Fruit fly (Drosophila melanogaster) whole organism, embryonic: ENCODE data around the gene CG31988.

Experiments used
- ATbp ChIP-seq: fragments of 200-800 bp; sonication (Bioruptor generic); optimal IDR thresholded peaks from 2 replicates; lab custom pipeline; 2017; ENCODE audit warnings: missing biosample characterization, mild to moderate bottlenecking, missing genetic modification characterization, missing genetic modification reagents
- Atf3 ChIP-seq: fragments of 200-800 bp; sonication (Bioruptor generic); optimal IDR thresholded peaks from 3 replicates; lab custom pipeline; 2016; ENCODE audit warnings: missing biosample characterization, missing genetic modification characterization
- Blimp-1 ChIP-seq: fragments of 200-800 bp; sonication (Bioruptor generic); optimal IDR thresholded peaks from 3 replicates; lab custom pipeline; 2018; ENCODE audit warnings: missing biosample characterization, missing genetic modification characterization, mild to moderate bottlenecking, moderate library complexity, missing genetic modification reagents
- CG10979 ChIP-seq: fragments of 200-800 bp; sonication (Bioruptor generic); optimal IDR thresholded peaks from 2 replicates; lab custom pipeline; 2018; ENCODE audit warnings: missing biosample characterization, mild to moderate bottlenecking, missing genetic modification characterization, moderate library complexity
- CG11456 ChIP-seq: fragments of 200-800 bp; sonication (Bioruptor generic); IDR thresholded peaks from 3 replicates; pipeline ENCODE4 v1.3.6; 2022; ENCODE audit warnings: missing biosample characterization, missing genetic modification characterization
- CG11696 ChIP-seq: fragments of 200-800 bp; sonication (Bioruptor generic); IDR thresholded peaks from 2 replicates; pipeline ENCODE4 v1.3.6; 2022; ENCODE audit warnings: missing biosample characterization, missing genetic modification characterization
- CG1603 ChIP-seq: fragments of 200-800 bp; sonication (Bioruptor generic); optimal IDR thresholded peaks from 2 replicates; lab custom pipeline; 2019; ENCODE audit warnings: missing biosample characterization, mild to moderate bottlenecking, missing genetic modification characterization, moderate library complexity
- CG16813 ChIP-seq: fragments of 200-800 bp; sonication (Bioruptor generic); IDR thresholded peaks from 3 replicates; pipeline ENCODE4 v1.3.6; 2022; ENCODE audit warnings: missing biosample characterization, missing genetic modification characterization; ENCODE audit not compliant: partially characterized antibody
- CG18011 ChIP-seq: fragments of 200-800 bp; sonication (Bioruptor generic); optimal IDR thresholded peaks from 2 replicates; lab custom pipeline; 2017; ENCODE audit warnings: missing biosample characterization, missing genetic modification characterization, mild to moderate bottlenecking, moderate library complexity, missing genotype
- CG18599 ChIP-seq: fragments of 200-800 bp; sonication (Bioruptor generic); optimal IDR thresholded peaks from 3 replicates; lab custom pipeline; 2017; ENCODE audit warnings: missing biosample characterization, missing genetic modification characterization, mild to moderate bottlenecking, moderate library complexity, missing genetic modification reagents
- CG31388 ChIP-seq: fragments of 200-800 bp; sonication (Bioruptor generic); optimal IDR thresholded peaks from 2 replicates; lab custom pipeline; 2016; ENCODE audit warnings: missing biosample characterization, missing genetic modification characterization
- CG34422 ChIP-seq: fragments of 200-800 bp; sonication (Bioruptor generic); IDR thresholded peaks from 3 replicates; pipeline ENCODE4 v1.3.6; 2022; ENCODE audit warnings: missing biosample characterization, missing genetic modification characterization
- CG3726 ChIP-seq: fragments of 200-800 bp; sonication (Bioruptor generic); IDR thresholded peaks from 3 replicates; pipeline ENCODE4, ENCODE4 v1.3.6; 2022; ENCODE audit warnings: missing biosample characterization, missing genetic modification characterization
- CG4707 ChIP-seq: fragments of 200-800 bp; sonication (Bioruptor generic); optimal IDR thresholded peaks from 2 replicates; lab custom pipeline; 2018; ENCODE audit warnings: missing biosample characterization, mild to moderate bottlenecking, missing genetic modification characterization, moderate library complexity
- CG6791 ChIP-seq: fragments of 200-800 bp; sonication (Bioruptor generic); IDR thresholded peaks from 3 replicates; pipeline ENCODE4 v1.3.6; 2022; ENCODE audit warnings: missing biosample characterization, missing genetic modification characterization; ENCODE audit not compliant: partially characterized antibody
- CG7372 ChIP-seq: fragments of 200-800 bp; sonication (Bioruptor generic); IDR thresholded peaks from 2 replicates; pipeline ENCODE4 v1.3.6; 2022; ENCODE audit warnings: missing biosample characterization, missing genetic modification characterization
- CG8089 ChIP-seq: fragments of 200-800 bp; sonication (Bioruptor generic); optimal IDR thresholded peaks from 3 replicates; lab custom pipeline; 2016; ENCODE audit warnings: missing biosample characterization, missing genetic modification characterization
- CG8290 ChIP-seq, 3 experiments: fragments of 200-800 bp; sonication (Bioruptor generic); optimal IDR thresholded peaks; 2 replicates each; lab custom pipeline; 2016 to 2019; ENCODE audit warnings: missing biosample characterization in 3 of 3, missing genetic modification characterization in 3 of 3, mild to moderate bottlenecking in 2 of 3, moderate library complexity in 1 of 3
- CG8478 ChIP-seq: fragments of >200 bp; optimal IDR thresholded peaks from 2 replicates; lab custom pipeline; 2018
- CG8765 ChIP-seq: fragments of 200-800 bp; sonication (Bioruptor generic); IDR thresholded peaks from 2 replicates; pipeline ENCODE4 v1.3.6; 2022; ENCODE audit warnings: missing biosample characterization, missing genetic modification characterization
- Deaf1 ChIP-seq: fragments of 200-800 bp; optimal IDR thresholded peaks from 3 replicates; lab custom pipeline; 2019; ENCODE audit warnings: missing biosample characterization, mild to moderate bottlenecking, missing genetic modification characterization, moderate library complexity
- Eip74EF ChIP-seq, 2 experiments: fragments of 200-800 bp in 1 of 2; fragments of >200 bp in 1 of 2; sonication (Bioruptor generic) in 1 of 2; optimal IDR thresholded peaks; 2 replicates each; lab custom pipeline; 2017 to 2019; ENCODE audit warnings: missing biosample characterization in 2 of 2, missing genetic modification characterization in 2 of 2, mild to moderate bottlenecking in 1 of 2, moderate library complexity in 1 of 2
- Ets97D ChIP-seq: fragments of 200-800 bp; sonication (Bioruptor generic); optimal IDR thresholded peaks from 3 replicates; lab custom pipeline; 2016; ENCODE audit warnings: missing biosample characterization, missing genetic modification characterization
- Fer1 ChIP-seq: fragments of 200-800 bp; sonication (Bioruptor generic); optimal IDR thresholded peaks from 2 replicates; lab custom pipeline; 2017; ENCODE audit warnings: missing biosample characterization, mild to moderate bottlenecking, missing genetic modification characterization
- HHEX ChIP-seq: fragments of 200-800 bp; sonication (Bioruptor generic); optimal IDR thresholded peaks from 3 replicates; lab custom pipeline; 2017; ENCODE audit warnings: missing biosample characterization, mild to moderate bottlenecking, missing genetic modification characterization, missing genetic modification reagents
- HLH4C ChIP-seq: fragments of 200-800 bp; sonication (Bioruptor generic); IDR thresholded peaks from 3 replicates; pipeline ENCODE4 v1.3.6; 2022; ENCODE audit warnings: missing biosample characterization, missing genetic modification characterization; ENCODE audit not compliant: partially characterized antibody
- Hmx ChIP-seq: fragments of 200-800 bp; sonication (Bioruptor generic); optimal IDR thresholded peaks from 2 replicates; lab custom pipeline; 2016; ENCODE audit warnings: missing biosample characterization, missing genetic modification characterization
- Nf-YA ChIP-seq: fragments of 200-800 bp; sonication (Bioruptor generic); IDR thresholded peaks from 2 replicates; pipeline ENCODE4 v1.3.6; 2022; ENCODE audit warnings: missing biosample characterization, missing genetic modification characterization
- az2 ChIP-seq: fragments of 200-800 bp; sonication (Bioruptor generic); optimal IDR thresholded peaks from 3 replicates; lab custom pipeline; 2016; ENCODE audit warnings: missing biosample characterization, missing genetic modification characterization
- bab2 ChIP-seq: fragments of 200-800 bp; sonication (Bioruptor generic); optimal IDR thresholded peaks from 2 replicates; lab custom pipeline; 2016; ENCODE audit warnings: missing biosample characterization, missing genetic modification characterization
- cato ChIP-seq: fragments of 200-800 bp; sonication (Bioruptor generic); optimal IDR thresholded peaks from 2 replicates; lab custom pipeline; 2016; ENCODE audit warnings: missing biosample characterization, missing genetic modification characterization, borderline replicate concordance
- chn ChIP-seq: fragments of 200-800 bp; sonication (Bioruptor generic); optimal IDR thresholded peaks from 2 replicates; lab custom pipeline; 2016; ENCODE audit warnings: missing biosample characterization, missing genetic modification characterization
- corto ChIP-seq: fragments of 200-800 bp; sonication (Bioruptor generic); optimal IDR thresholded peaks from 2 replicates; lab custom pipeline; 2016; ENCODE audit warnings: missing biosample characterization, mild to moderate bottlenecking, missing genetic modification characterization, moderate library complexity
- dan ChIP-seq: fragments of 200-800 bp; sonication (Bioruptor generic); IDR thresholded peaks from 2 replicates; pipeline ENCODE4 v1.3.6; 2022; ENCODE audit warnings: missing biosample characterization, missing genetic modification characterization
- dpn ChIP-seq, 2 experiments: fragments of 200-800 bp; sonication (Bioruptor generic); optimal IDR thresholded peaks; 3 replicates each; lab custom pipeline; 2016; ENCODE audit warnings: missing biosample characterization in 2 of 2, missing genetic modification characterization in 2 of 2
- dysf ChIP-seq: fragments of 200-800 bp; sonication (Bioruptor generic); IDR thresholded peaks from 3 replicates; pipeline ENCODE4 v1.3.6; 2022; ENCODE audit warnings: missing biosample characterization, missing genetic modification characterization
- eyg ChIP-seq: fragments of 200-800 bp; sonication (Bioruptor generic); optimal IDR thresholded peaks from 3 replicates; lab custom pipeline; 2016; ENCODE audit warnings: missing biosample characterization, missing genetic modification characterization
- grau ChIP-seq: fragments of 200-800 bp; optimal IDR thresholded peaks from 3 replicates; lab custom pipeline; 2019; ENCODE audit warnings: missing biosample characterization, mild to moderate bottlenecking, missing genetic modification characterization, moderate library complexity
- ham ChIP-seq: fragments of 200-800 bp; sonication (Bioruptor generic); IDR thresholded peaks from 2 replicates; pipeline ENCODE4 v1.3.6; 2022; ENCODE audit warnings: missing biosample characterization, missing genetic modification characterization
- jing ChIP-seq: fragments of 200-800 bp; sonication (Bioruptor generic); optimal IDR thresholded peaks from 2 replicates; lab custom pipeline; 2018; ENCODE audit warnings: missing biosample characterization, mild to moderate bottlenecking, missing genetic modification characterization
- lov ChIP-seq, 2 experiments: fragments of 200-800 bp in 1 of 2; fragments of >200 bp in 1 of 2; sonication (Bioruptor generic) in 1 of 2; IDR thresholded peaks in 1 of 2; optimal IDR thresholded peaks in 1 of 2; 2 replicates in 1 of 2; 3 replicates in 1 of 2; pipeline versions ENCODE4 v1.3.6 to Lab custom; 2017 to 2022; ENCODE audit warnings: missing biosample characterization in 1 of 2, missing genetic modification characterization in 1 of 2
- nau ChIP-seq: fragments of 200-800 bp; sonication (Bioruptor generic); optimal IDR thresholded peaks from 3 replicates; lab custom pipeline; 2017; ENCODE audit warnings: missing biosample characterization, mild to moderate bottlenecking, missing genetic modification characterization, missing genetic modification reagents
- pnt ChIP-seq: fragments of 200-800 bp; sonication (Bioruptor generic); optimal IDR thresholded peaks from 3 replicates; lab custom pipeline; 2016; ENCODE audit warnings: missing biosample characterization, missing genetic modification characterization
- prd ChIP-seq, 3 experiments: fragments of >200 bp in 2 of 3; fragments of 200-800 bp in 1 of 3; sonication (Bioruptor generic) in 1 of 3; optimal IDR thresholded peaks in 2 of 3; IDR thresholded peaks in 1 of 3; 2 replicates in 2 of 3; 3 replicates in 1 of 3; pipeline versions ENCODE4 v1.3.6 to Lab custom; 2017 to 2022; ENCODE audit warnings: missing biosample characterization in 1 of 3, missing genetic modification characterization in 1 of 3
- pzg ChIP-seq: fragments of 200-800 bp; sonication (Bioruptor generic); optimal IDR thresholded peaks from 3 replicates; lab custom pipeline; 2018; ENCODE audit warnings: missing biosample characterization, mild to moderate bottlenecking, missing genetic modification characterization, moderate library complexity
- ttk ChIP-seq: fragments of 200-800 bp; sonication (Bioruptor generic); IDR thresholded peaks from 2 replicates; pipeline ENCODE4 v2.1.2; 2022; ENCODE audit warnings: missing biosample characterization, missing genetic modification characterization
- vnd ChIP-seq: fragments of 200-800 bp; sonication (Bioruptor generic); IDR thresholded peaks from 3 replicates; pipeline ENCODE4 v1.3.6; 2022; ENCODE audit warnings: missing biosample characterization, missing genetic modification characterization; ENCODE audit not compliant: partially characterized antibody

The CG31988 gene

DNA sequence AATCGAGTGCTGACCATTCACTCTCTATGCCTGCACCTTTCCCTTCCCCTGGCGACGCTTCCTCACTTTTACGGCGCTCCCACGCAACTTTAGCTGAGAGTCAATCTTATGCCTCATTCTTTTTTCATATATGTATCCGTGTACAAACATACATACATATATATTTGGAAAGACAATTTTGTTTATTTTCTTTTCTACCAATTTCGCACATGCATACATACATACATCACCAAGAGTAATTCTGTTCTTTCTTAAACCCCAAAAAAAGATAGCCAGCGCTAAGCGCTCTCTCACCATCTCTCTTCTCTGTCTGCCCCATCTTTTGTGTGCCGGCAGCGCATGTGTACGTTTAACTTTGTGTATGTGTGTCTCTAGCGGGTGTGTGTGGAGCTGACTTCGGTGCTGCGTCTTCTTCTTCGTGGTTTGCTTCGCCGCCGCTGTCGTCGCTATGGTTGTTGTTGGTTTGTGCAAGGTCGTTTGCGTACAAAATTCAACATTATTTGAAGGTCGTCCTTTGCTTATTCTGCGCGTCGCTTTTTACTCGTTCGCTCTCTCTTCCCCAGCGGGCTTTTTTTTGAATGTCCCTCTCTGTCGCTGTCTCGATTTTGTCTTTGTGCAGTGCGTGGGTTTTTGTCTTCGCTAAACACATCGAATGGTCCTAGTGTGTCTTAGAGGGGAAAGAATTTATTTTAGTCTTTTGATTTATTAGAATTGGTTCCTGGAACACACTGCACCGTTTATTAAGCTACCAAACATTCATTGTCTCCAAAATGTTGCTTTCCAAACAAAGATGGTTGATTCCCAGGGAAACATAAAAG, 48.1 kb upstream of the CG31988 start (continued):
- TF ChIP-seq CG3726 (GFP tag; lab: Robert Waterston, UW) = no peak
- peak; percentile 20 for TF ChIP-seq CG18599
- peak; percentile 29 for TF ChIP-seq chn (GFP tag; lab: Kevin White, UChicago)
- TF ChIP-seq CG34422 (GFP tag; lab: Robert Waterston, UW) = no peak
- no peak for TF ChIP-seq CG8089 (GFP tag; lab: Kevin White, UChicago)
- no peak for TF ChIP-seq pnt
- TF ChIP-seq CG8290 (GFP tag; optimal IDR thresholded peaks at IDR 0.05; lab: Kevin White, UChicago) = peak; percentile 11
- TF ChIP-seq CG8290 (tag; optimal IDR thresholded peaks at IDR 0.05; lab: Kevin White, UChicago) = no peak
- no peak for TF ChIP-seq dpn (GFP tag; optimal IDR thresholded peaks at IDR 0.05; lab: Kevin White, UChicago)
- no peak for TF ChIP-seq pzg (GFP tag; lab: Kevin White, UChicago)
- TF ChIP-seq vnd (GFP tag; lab: Robert Waterston, UW) = no peak
- TF ChIP-seq eyg (GFP tag; lab: Kevin White, UChicago) = no peak
- TF ChIP-seq corto (GFP tag; lab: Kevin White, UChicago) = peak; percentile 76
- no peak for TF ChIP-seq ham (GFP tag; lab: Robert Waterston, UW)
- TF ChIP-seq CG11696 = no peak
- no peak for TF ChIP-seq Hmx
- TF ChIP-seq ttk (GFP tag; lab: Robert Waterston, UW) = no peak
- no peak for TF ChIP-seq ATbp
- no peak for TF ChIP-seq CG18011 (GFP tag; lab: Kevin White, UChicago)
- no peak for TF ChIP-seq grau
- TF ChIP-seq CG11456 (GFP tag; lab: Robert Waterston, UW) = no peak
- no peak for TF ChIP-seq nau (GFP tag; lab: Kevin White, UChicago)
- no peak for TF ChIP-seq Nf-YA
- TF ChIP-seq Atf3 = no peak
- TF ChIP-seq CG16813 = no peak
- TF ChIP-seq bab2 (GFP tag; lab: Kevin White, UChicago) = no peak
- no peak for TF ChIP-seq Ets97D (GFP tag; lab: Kevin White, UChicago)
- TF ChIP-seq CG6791 = no peak
- TF ChIP-seq CG1603 = no peak
- TF ChIP-seq dan (GFP tag; lab: Robert Waterston, UW) = no peak
- TF ChIP-seq prd (optimal IDR thresholded peaks at IDR 0.05; lab: Kevin White, UChicago) = no peak
- TF ChIP-seq prd (GFP tag; IDR thresholded peaks at IDR 0.05; lab: Robert Waterston, UW) = no peak
- TF ChIP-seq CG8478 = no peak
- TF ChIP-seq HHEX = no peak
- no peak for TF ChIP-seq CG4707 (GFP tag; lab: Kevin White, UChicago)
- TF ChIP-seq CG7372 = no peak
- TF ChIP-seq dysf = no peak
- TF ChIP-seq cato (GFP tag; lab: Kevin White, UChicago) = no peak
- no peak for TF ChIP-seq HLH4C (GFP tag; lab: Robert Waterston, UW)
- peak; percentile 28 for TF ChIP-seq Fer1 (GFP tag; lab: Kevin White, UChicago)
- TF ChIP-seq CG8765 (GFP tag; lab: Robert Waterston, UW) = no peak
- no peak for TF ChIP-seq CG31388 (GFP tag; lab: Kevin White, UChicago)
- TF ChIP-seq Eip74EF (GFP tag; optimal IDR thresholded peaks at IDR 0.05; lab: Kevin White, UChicago) = no peak
- no peak for TF ChIP-seq az2 (GFP tag; lab: Kevin White, UChicago)
- TF ChIP-seq Blimp-1 (GFP tag; lab: Kevin White, UChicago) = no peak
- no peak for TF ChIP-seq CG10979
- TF ChIP-seq jing (GFP tag; lab: Kevin White, UChicago) = no peak
- peak; percentile 92 for TF ChIP-seq Deaf1 (tag; lab: Kevin White, UChicago)
- TF ChIP-seq lov (optimal IDR thresholded peaks at IDR 0.05; lab: Kevin White, UChicago) = no peak
- TF ChIP-seq lov (GFP tag; IDR thresholded peaks at IDR 0.05; lab: Robert Waterston, UW) = no peak; the same call in 2 of the 3 replicates
